Fruit fly (Drosophila melanogaster): ENCODE results near the gene CG10163.
A peak's percentile ranks its signal among the peaks of the same experiment; 100 is the strongest.

DNA sequence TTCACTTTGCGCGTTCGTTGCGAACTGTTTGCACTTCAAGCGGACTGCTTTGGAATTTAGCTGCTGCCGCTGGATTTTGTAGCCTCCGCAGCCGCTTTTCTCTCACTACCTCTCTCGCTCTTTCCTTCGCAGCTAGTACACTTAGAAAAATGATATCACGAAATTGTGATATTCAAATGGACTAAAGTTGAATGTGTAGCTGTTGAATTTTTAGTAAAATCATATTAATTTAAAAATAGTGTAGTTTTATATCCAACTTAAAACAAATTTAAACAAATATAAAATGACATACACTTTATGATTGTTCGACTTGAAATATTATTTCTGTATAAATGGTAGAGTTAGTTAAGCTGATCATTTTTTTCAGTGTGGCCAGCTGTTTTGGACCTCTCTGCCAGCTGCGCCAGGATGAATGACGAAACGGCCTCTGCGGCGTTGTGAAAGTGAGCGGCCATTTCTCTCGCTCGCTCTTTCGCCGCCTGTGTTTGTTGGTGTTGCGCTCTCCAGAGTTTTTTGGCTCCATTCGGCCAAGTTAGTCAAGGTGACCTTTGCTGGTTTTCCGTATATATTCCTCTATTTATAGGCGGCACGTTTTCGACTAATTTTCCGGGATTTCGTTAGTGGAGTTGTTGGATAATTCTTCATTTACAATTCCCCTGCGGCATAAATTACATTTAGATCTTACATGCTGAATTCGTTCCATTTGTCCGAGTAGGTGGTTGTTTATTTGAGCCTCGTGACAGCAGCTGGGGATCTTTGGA, 4.3 kb upstream of the CG10163 start, which contains the start of gene Ldh:
- peak; percentile 92 for TF ChIP-seq Drgx (GFP tag; IDR thresholded peaks at IDR 0.05)
- TF ChIP-seq CG7963 (GFP tag; IDR thresholded peaks at IDR 0.05; ENCODE audit: partially characterized antibody): no peak
- TF ChIP-seq pros (GFP tag; optimal IDR thresholded peaks at IDR 0.05): peak; percentile 77
- peak; percentile 87 for TF ChIP-seq CG10959 (GFP tag; IDR thresholded peaks at IDR 0.05)
